Worm (Caenorhabditis elegans) whole organism, mixed stage, embryonic: ENCODE measurements around the gene otpl-8.

Source experiments
- ces-1 ChIP-seq: fragments of 150-350 bp; optimal IDR thresholded peaks from 2 replicates; lab custom pipeline; 2014; ENCODE audit warnings: missing biosample characterization, missing genetic modification reagents, missing genetic modification characterization
- lsy-2 ChIP-seq: fragments of 150-350 bp; optimal IDR thresholded peaks from 2 replicates; lab custom pipeline; 2014; ENCODE audit warnings: missing biosample characterization, missing genetic modification characterization
- nhr-76 ChIP-seq: sonication (generic microtip); optimal IDR thresholded peaks from 2 replicates; lab custom pipeline; 2017; ENCODE audit warnings: missing biosample characterization, missing genetic modification characterization

DNA sequence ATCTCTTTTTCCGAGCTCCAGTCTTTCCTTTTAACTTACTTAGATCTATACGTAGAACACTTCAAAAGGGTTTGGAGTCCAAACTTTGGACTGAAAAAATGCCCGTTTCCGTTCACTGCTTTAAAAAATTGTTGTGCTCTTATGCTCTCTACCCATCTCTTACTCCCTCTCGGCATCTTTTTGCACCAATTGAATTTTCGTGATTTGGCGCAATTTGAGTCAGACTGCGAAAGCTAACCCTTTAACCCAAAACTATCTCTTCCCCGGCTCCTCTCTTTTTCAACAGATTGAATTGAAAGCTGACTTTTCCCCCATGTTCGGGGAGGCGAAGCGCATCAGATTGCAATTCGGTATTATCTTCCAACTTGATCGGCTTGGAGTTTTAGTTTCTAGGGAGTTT lies 18.6 kb downstream of the otpl-8 start:
- TF ChIP-seq lsy-2 (tag; lab: Kevin White, UChicago): no peak
- no peak for TF ChIP-seq nhr-76 (tag; lab: Kevin White, UChicago)
- TF ChIP-seq ces-1 (GFP tag; lab: Kevin White, UChicago): peak; percentile 80
